Fruit fly (Drosophila melanogaster) whole organism, wandering third instar larva: ENCODE results near the gene side-III.

Source experiments
- Abd-B ChIP-seq: fragments of >200 bp; optimal IDR thresholded peaks from 2 replicates; lab custom pipeline; 2017; ENCODE audit warnings: missing biosample characterization, missing genetic modification characterization
- CG32264 ChIP-seq: fragments of 200-800 bp; sonication (Bioruptor generic); optimal IDR thresholded peaks from 2 replicates; lab custom pipeline; 2016; ENCODE audit warnings: missing biosample characterization, missing genetic modification characterization
- CG9705 ChIP-seq: fragments of 200-800 bp; sonication (Bioruptor generic); optimal IDR thresholded peaks from 2 replicates; lab custom pipeline; 2018; ENCODE audit warnings: missing biosample characterization, mild to moderate bottlenecking, missing genetic modification characterization
- CrebA ChIP-seq: fragments of 200-800 bp; sonication (Bioruptor generic); optimal IDR thresholded peaks from 2 replicates; lab custom pipeline; 2016; ENCODE audit warnings: missing biosample characterization, mild to moderate bottlenecking, missing genetic modification characterization, borderline replicate concordance
- Dfd ChIP-seq: fragments of >200 bp; optimal IDR thresholded peaks from 2 replicates; lab custom pipeline; 2017; ENCODE audit warnings: missing biosample characterization, missing genetic modification characterization
- Dif ChIP-seq: fragments of 200-275, 200-300 bp; sonication (Bioruptor generic); optimal IDR thresholded peaks from 2 replicates; lab custom pipeline; 2018; ENCODE audit warnings: missing biosample characterization, missing genetic modification characterization; ENCODE audit not compliant: partially characterized antibody
- GATAd ChIP-seq: sonication (Bioruptor generic); optimal IDR thresholded peaks from 2 replicates; lab custom pipeline; 2016; ENCODE audit warnings: missing biosample characterization, missing genetic modification characterization
- HLH106 ChIP-seq: fragments of 200-800 bp; optimal IDR thresholded peaks from 3 replicates; lab custom pipeline; 2019; ENCODE audit warnings: missing biosample characterization, mild to moderate bottlenecking, missing genetic modification characterization, moderate library complexity
- Hnf4 ChIP-seq: fragments of 200-800 bp; sonication (Bioruptor generic); optimal IDR thresholded peaks from 2 replicates; lab custom pipeline; 2016; ENCODE audit warnings: missing biosample characterization, mild to moderate bottlenecking, missing genetic modification characterization
- Hr78 ChIP-seq: fragments of >200 bp; optimal IDR thresholded peaks from 2 replicates; lab custom pipeline; 2017; ENCODE audit warnings: missing biosample characterization, missing genetic modification characterization
- Hr83 ChIP-seq: fragments of 200-300 bp; sonication (Bioruptor generic); optimal IDR thresholded peaks from 2 replicates; lab custom pipeline; 2016; ENCODE audit warnings: missing biosample characterization, mild to moderate bottlenecking, missing genetic modification characterization, moderate library complexity; ENCODE audit not compliant: poor library complexity, severe bottlenecking
- Jra ChIP-seq: sonication (Bioruptor generic); optimal IDR thresholded peaks from 2 replicates; lab custom pipeline; 2016; ENCODE audit warnings: missing biosample characterization, missing genetic modification characterization
- Mio ChIP-seq: sonication (Bioruptor generic); optimal IDR thresholded peaks from 2 replicates; lab custom pipeline; 2016; ENCODE audit warnings: missing biosample characterization, missing genetic modification characterization
- Myc ChIP-seq: fragments of >200 bp; optimal IDR thresholded peaks from 2 replicates; lab custom pipeline; 2017
- N ChIP-seq: fragments of >200 bp; optimal IDR thresholded peaks from 2 replicates; lab custom pipeline; 2018; ENCODE audit warnings: missing biosample characterization, missing external identifiers, missing genetic modification characterization
- OdsH ChIP-seq: fragments of 200-800 bp; sonication (Bioruptor generic); optimal IDR thresholded peaks from 2 replicates; lab custom pipeline; 2016; ENCODE audit warnings: missing biosample characterization, mild to moderate bottlenecking, missing genetic modification characterization
- Rel ChIP-seq, 2 experiments: fragments of 200-800 bp; sonication (Bioruptor generic) in 1 of 2; optimal IDR thresholded peaks; 2 replicates in 1 of 2; 3 replicates in 1 of 2; lab custom pipeline; 2016 to 2019; ENCODE audit warnings: mild to moderate bottlenecking in 2 of 2, missing biosample characterization in 2 of 2, missing genetic modification characterization in 2 of 2, moderate library complexity in 1 of 2
- Sp1 ChIP-seq: fragments of 200-800 bp; sonication (Bioruptor generic); optimal IDR thresholded peaks from 3 replicates; lab custom pipeline; 2019; ENCODE audit warnings: missing biosample characterization, mild to moderate bottlenecking, missing genetic modification characterization, moderate library complexity
- Vsx2 ChIP-seq: fragments of 200-300, 225-300 bp; sonication (Bioruptor generic); optimal IDR thresholded peaks from 2 replicates; lab custom pipeline; 2018; ENCODE audit warnings: missing biosample characterization, missing genetic modification characterization; ENCODE audit not compliant: partially characterized antibody
- br ChIP-seq: fragments of 200-800 bp; sonication (Bioruptor generic); optimal IDR thresholded peaks from 2 replicates; lab custom pipeline; 2016; ENCODE audit warnings: missing biosample characterization, missing genetic modification characterization
- brk ChIP-seq: fragments of 200-800 bp; sonication (Bioruptor generic); optimal IDR thresholded peaks from 2 replicates; lab custom pipeline; 2016; ENCODE audit warnings: missing biosample characterization, mild to moderate bottlenecking, missing genetic modification characterization
- dl ChIP-seq, 2 experiments: fragments of 175-275, 200-275 bp in 1 of 2; fragments of 200-275 bp in 1 of 2; sonication (Bioruptor generic); optimal IDR thresholded peaks; lab custom pipeline; 2018; ENCODE audit warnings: mild to moderate bottlenecking in 2 of 2, missing biosample characterization in 2 of 2, missing genetic modification characterization in 2 of 2, moderate library complexity in 2 of 2; ENCODE audit not compliant: partially characterized antibody in 2 of 2, insufficient read depth in 1 of 2
- dmrt93B ChIP-seq: fragments of 200-800 bp; sonication (Bioruptor generic); optimal IDR thresholded peaks from 2 replicates; lab custom pipeline; 2018; ENCODE audit warnings: missing biosample characterization, mild to moderate bottlenecking, missing genetic modification characterization
- dsf ChIP-seq: sonication (Bioruptor generic); optimal IDR thresholded peaks from 2 replicates; lab custom pipeline; 2016; ENCODE audit warnings: missing biosample characterization, missing genetic modification characterization, borderline replicate concordance
- ey ChIP-seq: fragments of 200-800 bp; sonication (Bioruptor generic); optimal IDR thresholded peaks from 2 replicates; lab custom pipeline; 2016; ENCODE audit warnings: missing biosample characterization, missing genetic modification characterization
- foxo ChIP-seq, 2 experiments: fragments of 200-800 bp; sonication (Bioruptor generic); optimal IDR thresholded peaks; 2 replicates in 1 of 2; 3 replicates in 1 of 2; lab custom pipeline; 2016 to 2017; ENCODE audit warnings: missing biosample characterization in 2 of 2, missing genetic modification characterization in 2 of 2
- fru ChIP-seq: fragments of 200-800 bp; sonication (Bioruptor generic); optimal IDR thresholded peaks from 3 replicates; lab custom pipeline; 2016; ENCODE audit warnings: missing biosample characterization, mild to moderate bottlenecking, missing genetic modification characterization
- h ChIP-seq: fragments of 200-800 bp; sonication (Bioruptor generic); optimal IDR thresholded peaks from 3 replicates; lab custom pipeline; 2016; ENCODE audit warnings: missing biosample characterization, mild to moderate bottlenecking, missing genetic modification characterization
- jim ChIP-seq: fragments of 175-275, 200-325 bp; sonication (Bioruptor generic); optimal IDR thresholded peaks from 2 replicates; lab custom pipeline; 2016; ENCODE audit warnings: missing biosample characterization, mild to moderate bottlenecking, missing genetic modification characterization
- lola ChIP-seq: fragments of >200 bp; optimal IDR thresholded peaks from 2 replicates; lab custom pipeline; 2017; ENCODE audit warnings: missing biosample characterization, missing genetic modification characterization
- pan ChIP-seq: fragments of >200 bp; optimal IDR thresholded peaks from 2 replicates; lab custom pipeline; 2017
- psq ChIP-seq: fragments of 200-800 bp; sonication (Bioruptor generic); optimal IDR thresholded peaks from 3 replicates; lab custom pipeline; 2017; ENCODE audit warnings: missing biosample characterization, mild to moderate bottlenecking, missing genetic modification characterization, moderate library complexity
- rgr ChIP-seq: fragments of 200-800 bp; sonication (Bioruptor generic); optimal IDR thresholded peaks from 3 replicates; lab custom pipeline; 2016; ENCODE audit warnings: missing biosample characterization, mild to moderate bottlenecking, missing genetic modification characterization
- sage ChIP-seq: fragments of 200-800 bp; sonication (Bioruptor generic); optimal IDR thresholded peaks from 2 replicates; lab custom pipeline; 2016; ENCODE audit warnings: missing biosample characterization, mild to moderate bottlenecking, missing genetic modification characterization
- sv ChIP-seq: fragments of 200-800 bp; sonication (Bioruptor generic); optimal IDR thresholded peaks from 3 replicates; lab custom pipeline; 2016; ENCODE audit warnings: missing biosample characterization, missing genetic modification characterization
- tai ChIP-seq: sonication (Bioruptor generic); optimal IDR thresholded peaks from 2 replicates; lab custom pipeline; 2016; ENCODE audit warnings: missing biosample characterization, missing genetic modification characterization
- usp ChIP-seq: fragments of >200 bp; optimal IDR thresholded peaks from 2 replicates; lab custom pipeline; 2017; ENCODE audit warnings: missing biosample characterization, missing genetic modification characterization
- woc ChIP-seq: sonication (Bioruptor generic); optimal IDR thresholded peaks from 2 replicates; lab custom pipeline; 2016; ENCODE audit warnings: missing biosample characterization, mild to moderate bottlenecking, missing genetic modification characterization

The side-III gene

DNA sequence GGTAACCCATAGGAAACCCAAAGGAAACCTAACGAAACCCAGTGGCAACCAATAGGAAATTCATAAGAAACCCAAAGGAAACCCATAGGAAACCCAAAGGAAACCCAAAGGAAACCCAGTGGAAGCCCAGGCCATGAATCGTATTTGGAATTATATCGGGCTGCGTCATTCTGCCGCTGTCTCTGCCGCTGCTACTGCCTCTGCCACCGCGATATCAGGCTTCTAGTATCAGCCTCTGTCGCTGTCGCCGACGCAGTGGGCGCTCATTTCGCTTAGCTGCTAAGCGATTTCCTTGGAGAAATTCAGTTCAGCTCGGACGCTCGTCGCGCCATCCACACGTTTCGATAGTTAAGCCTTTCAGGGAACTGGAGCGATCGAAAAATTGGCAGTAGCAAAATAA lies 128.0 kb downstream of the side-III start, which contains the start of gene CG1208:
Gene CG1208 (plus strand): TSS at position 301 of the 400 bp plus-strand sequence.
- no peak for TF ChIP-seq lola (GFP tag; lab: Kevin White, UChicago)
- no peak for TF ChIP-seq dmrt93B
- TF ChIP-seq Hnf4 (GFP tag; lab: Kevin White, UChicago) = no peak
- no peak for TF ChIP-seq sage
- TF ChIP-seq Mio = no peak
- TF ChIP-seq pan = no peak
- no peak for TF ChIP-seq Dif (GFP tag; lab: Kevin White, UChicago)
- no peak for TF ChIP-seq Jra (GFP tag; lab: Kevin White, UChicago)
- no peak for TF ChIP-seq OdsH
- TF ChIP-seq tai = no peak
- TF ChIP-seq GATAd (GFP tag; lab: Kevin White, UChicago) = no peak
- no peak for TF ChIP-seq sv
- TF ChIP-seq CG9705 (GFP tag; lab: Kevin White, UChicago) = no peak
- no peak for TF ChIP-seq Dfd (GFP tag; lab: Kevin White, UChicago)
- no peak for TF ChIP-seq Abd-B (GFP tag; lab: Kevin White, UChicago)
- TF ChIP-seq woc = no peak
- TF ChIP-seq ey (GFP tag; lab: Kevin White, UChicago) = no peak
- TF ChIP-seq brk = no peak

dm6 chr3R:5829762-5830161 lies 129.6 kb downstream of the side-III start, which contains the start of gene glob3:
Gene glob3, plus strand, starts transcription at chr3R:5830062.
- no peak for TF ChIP-seq fru
- TF ChIP-seq Dfd (GFP tag; lab: Kevin White, UChicago) = no peak
- no peak for TF ChIP-seq GATAd (GFP tag; lab: Kevin White, UChicago)
- TF ChIP-seq Hr83 = no peak
- TF ChIP-seq woc = no peak
- no peak for TF ChIP-seq rgr
- no peak for TF ChIP-seq sage
- TF ChIP-seq dl (GFP tag; optimal IDR thresholded peaks at IDR 0.05; lab: Kevin White, UChicago; ENCODE audit: insufficient read depth in 1 of 2, partially characterized antibody in 2 of 2) = no peak
- no peak for TF ChIP-seq HLH106 (tag; lab: Kevin White, UChicago)

DNA sequence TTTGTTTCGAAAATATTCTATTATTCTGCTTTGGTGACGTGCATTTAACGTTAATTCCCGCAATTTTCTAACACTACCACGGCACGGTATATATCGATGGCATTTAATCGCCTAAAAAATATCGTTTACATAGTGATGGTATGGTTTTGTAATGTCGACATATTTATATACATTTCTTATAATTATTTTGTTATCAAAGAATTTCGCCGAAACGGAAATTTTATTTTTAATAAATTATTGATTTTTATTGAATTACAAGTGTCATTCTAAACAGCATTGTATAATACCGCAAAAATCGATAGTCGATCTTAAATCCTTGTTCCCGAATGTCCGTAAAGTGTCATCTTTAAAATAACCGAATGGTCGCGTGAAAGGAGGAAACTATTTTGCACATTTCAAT lies 134.9 kb downstream of the side-III start, which contains the start of the genes Sec20 and dgrn:
Gene Sec20 (minus strand): TSS at position 77 of the 400 bp plus-strand sequence.
Gene dgrn (plus strand): TSS at position 160 of the 400 bp plus-strand sequence.
- peak; percentile 21 for TF ChIP-seq CG32264 (GFP tag; lab: Kevin White, UChicago)
- TF ChIP-seq Myc (lab: Kevin White, UChicago) = peak; percentile 33
- TF ChIP-seq psq (GFP tag; lab: Kevin White, UChicago) = peak; percentile 68
- peak; percentile 67 for TF ChIP-seq fru
- TF ChIP-seq h (GFP tag; lab: Kevin White, UChicago) = peak; percentile 83
- TF ChIP-seq GATAd (GFP tag; lab: Kevin White, UChicago) = no peak
- no peak for TF ChIP-seq jim (GFP tag; lab: Kevin White, UChicago)
- peak; percentile 68 for TF ChIP-seq sv
- no peak for TF ChIP-seq Vsx2 (GFP tag; lab: Kevin White, UChicago)
- no peak for TF ChIP-seq usp (GFP tag; lab: Kevin White, UChicago)
- TF ChIP-seq foxo (GFP tag; optimal IDR thresholded peaks at IDR 0.05; lab: Kevin White, UChicago) = peak in 1 of 2 experiments; percentile 79
- TF ChIP-seq Dif (GFP tag; lab: Kevin White, UChicago) = no peak
- peak; percentile 88 for TF ChIP-seq Hnf4 (GFP tag; lab: Kevin White, UChicago)
- TF ChIP-seq Dfd (GFP tag; lab: Kevin White, UChicago) = no peak
- peak; percentile 77 for TF ChIP-seq OdsH
- peak; percentile 46 for TF ChIP-seq CrebA
- no peak for TF ChIP-seq Hr78 (GFP tag; lab: Kevin White, UChicago)
- TF ChIP-seq woc = peak; percentile 76
- peak; percentile 48 for TF ChIP-seq CG9705 (GFP tag; lab: Kevin White, UChicago)
- TF ChIP-seq Jra (GFP tag; lab: Kevin White, UChicago) = peak; percentile 86
- peak; percentile 78 for TF ChIP-seq sage
- TF ChIP-seq brk = peak; percentile 92
- TF ChIP-seq Rel (GFP tag; optimal IDR thresholded peaks at IDR 0.05; lab: Kevin White, UChicago) = peak; percentile 25
- peak; percentile 41 for TF ChIP-seq Rel (tag; optimal IDR thresholded peaks at IDR 0.05; lab: Kevin White, UChicago)
- peak; percentile 50 for TF ChIP-seq ey (GFP tag; lab: Kevin White, UChicago)
- TF ChIP-seq rgr = peak; percentile 82
- no peak for TF ChIP-seq tai
- no peak for TF ChIP-seq Mio
- no peak for TF ChIP-seq Abd-B (GFP tag; lab: Kevin White, UChicago)
- TF ChIP-seq dsf = peak; percentile 58
- TF ChIP-seq N (GFP tag; lab: Kevin White, UChicago) = no peak
- TF ChIP-seq HLH106 (tag; lab: Kevin White, UChicago) = peak; percentile 78
- no peak for TF ChIP-seq pan
- TF ChIP-seq lola (GFP tag; lab: Kevin White, UChicago) = no peak
- peak; percentile 27 for TF ChIP-seq Hr83
- no peak for TF ChIP-seq dl (GFP tag; optimal IDR thresholded peaks at IDR 0.05; lab: Kevin White, UChicago; ENCODE audit: insufficient read depth in 1 of 2, partially characterized antibody in 2 of 2)
- peak; percentile 45 for TF ChIP-seq dmrt93B
- TF ChIP-seq Sp1 (GFP tag; lab: Kevin White, UChicago) = peak; percentile 70
- peak; percentile 70 for TF ChIP-seq br
